Worm (Caenorhabditis elegans) whole organism, L4/young adult: Measurements from ENCODE around the gene haf-1.

Experiments
- W03F9.2 ChIP-seq: fragments of 150-350 bp; optimal IDR thresholded peaks from 2 replicates; lab custom pipeline; 2014; ENCODE audit warnings: missing biosample characterization, missing genetic modification characterization
- dao-5 ChIP-seq: sonication (generic microtip); optimal IDR thresholded peaks from 2 replicates; lab custom pipeline; 2016; ENCODE audit warnings: missing genotype, missing genetic modification characterization, moderate library complexity, missing compliant biosample characterization
- him-1 ChIP-seq: sonication (generic microtip); optimal IDR thresholded peaks from 2 replicates; lab custom pipeline; 2016; ENCODE audit warnings: missing genotype, missing genetic modification reagents, missing genetic modification characterization, missing compliant biosample characterization

haf-1 gene

ce11 chrIV:17376127-17376526, at the start of gene haf-1:
TSS of gene haf-1 (plus strand) at chrIV:17376427.
- no peak for TF ChIP-seq W03F9.2 (tag; lab: Kevin White, UChicago)
- TF ChIP-seq dao-5 (tag; lab: Kevin White, UChicago) = no peak
- no peak for TF ChIP-seq him-1 (tag; lab: Kevin White, UChicago)

ce11 chrIV:17328834-17329233, 47.4 kb upstream of the haf-1 start, which contains the start of gene ceh-88:
TSS of gene ceh-88 (plus strand) at chrIV:17329188.
- TF ChIP-seq him-1 (tag; lab: Kevin White, UChicago) (no peak), dao-5 (tag; lab: Kevin White, UChicago) (no peak), W03F9.2 (tag; lab: Kevin White, UChicago) (no peak)

ce11 chrIV:17331100-17331577, 45.1 kb upstream of the haf-1 start, which contains the start of gene C49C3.6:
TSS of gene C49C3.6 (plus strand) at chrIV:17331527.
- no peak for TF ChIP-seq dao-5 (tag; lab: Kevin White, UChicago)
- no peak for TF ChIP-seq him-1 (tag; lab: Kevin White, UChicago)
- no peak for TF ChIP-seq W03F9.2 (tag; lab: Kevin White, UChicago)

- no peak for TF ChIP-seq him-1 (tag; lab: Kevin White, UChicago)
- no peak for TF ChIP-seq dao-5 (tag; lab: Kevin White, UChicago)
- no peak for TF ChIP-seq W03F9.2 (tag; lab: Kevin White, UChicago)
Observed at ce11 chrIV:17332261-17332660, 44.0 kb upstream of the haf-1 start, which contains the start of gene C49C3.7. TSS of gene C49C3.7 (plus strand) at chrIV:17332561.

- no peak for TF ChIP-seq W03F9.2 (tag; lab: Kevin White, UChicago)
- no peak for TF ChIP-seq him-1 (tag; lab: Kevin White, UChicago)
- no peak for TF ChIP-seq dao-5 (tag; lab: Kevin White, UChicago)
Observed at ce11 chrIV:17333542-17334281, 42.5 kb upstream of the haf-1 start, which contains the start of gene C49C3.15. TSS of gene C49C3.15 (plus strand) at chrIV:17334231.

ce11 chrIV:17335031-17335430, 41.2 kb upstream of the haf-1 start, which contains the start of gene C49C3.8:
TSS of gene C49C3.8 (plus strand) at chrIV:17335203.
- TF ChIP-seq him-1 (tag; lab: Kevin White, UChicago) = no peak
- no peak for TF ChIP-seq dao-5 (tag; lab: Kevin White, UChicago)
- no peak for TF ChIP-seq W03F9.2 (tag; lab: Kevin White, UChicago)

ce11 chrIV:17338920-17339510, 37.2 kb upstream of the haf-1 start, which contains the start of gene C49C3.10:
TSS of gene C49C3.10 (minus strand) at chrIV:17338970.
- no peak for TF ChIP-seq dao-5 (tag; lab: Kevin White, UChicago)
- no peak for TF ChIP-seq W03F9.2 (tag; lab: Kevin White, UChicago)
- no peak for TF ChIP-seq him-1 (tag; lab: Kevin White, UChicago)

- TF ChIP-seq dao-5 (tag; lab: Kevin White, UChicago) (no peak), him-1 (tag; lab: Kevin White, UChicago) (no peak), W03F9.2 (tag; lab: Kevin White, UChicago) (no peak)
Observed at ce11 chrIV:17341033-17341432, 35.2 kb upstream of the haf-1 start.

- no peak for TF ChIP-seq W03F9.2 (tag; lab: Kevin White, UChicago)
Observed at ce11 chrIV:17342179-17342578, 34.0 kb upstream of the haf-1 start, which contains the start of gene C49C3.9. TSS of gene C49C3.9 (minus strand) at chrIV:17342314.

- TF ChIP-seq W03F9.2 (tag; lab: Kevin White, UChicago) (no peak), dao-5 (tag; lab: Kevin White, UChicago) (no peak), him-1 (tag; lab: Kevin White, UChicago) (no peak)
Observed at ce11 chrIV:17342667-17343066, 33.6 kb upstream of the haf-1 start, which contains the start of gene C49C3.21. TSS of gene C49C3.21 (plus strand) at chrIV:17342967.

ce11 chrIV:17343482-17343881, 32.7 kb upstream of the haf-1 start, which contains the start of gene C49C3.11:
TSS of gene C49C3.11 (plus strand) at chrIV:17343782.
- TF ChIP-seq dao-5 (tag; lab: Kevin White, UChicago) (no peak), him-1 (tag; lab: Kevin White, UChicago) (no peak)

- TF ChIP-seq W03F9.2 (tag; lab: Kevin White, UChicago) (no peak), him-1 (tag; lab: Kevin White, UChicago) (no peak), dao-5 (tag; lab: Kevin White, UChicago) (no peak)
Observed at ce11 chrIV:17346599-17347218, 29.5 kb upstream of the haf-1 start, which contains the start of the genes clec-197 and clec-198. TSS of gene clec-197 (minus strand) at chrIV:17346699. TSS of gene clec-198 (plus strand) at chrIV:17347168.

- TF ChIP-seq him-1 (tag; lab: Kevin White, UChicago) (no peak), W03F9.2 (tag; lab: Kevin White, UChicago) (no peak), dao-5 (tag; lab: Kevin White, UChicago) (no peak)
Observed at ce11 chrIV:17351586-17351985, 24.6 kb upstream of the haf-1 start, which contains the start of gene clec-199. TSS of gene clec-199 (plus strand) at chrIV:17351886.
